Fruit fly (Drosophila melanogaster) whole organism, pupa: Measurements from ENCODE around the gene CG15019.

Experiments
- CG10348 ChIP-seq: fragments of 200-800 bp; sonication (Bioruptor generic); IDR thresholded peaks from 2 replicates; pipeline ENCODE4 v1.3.6; 2022; ENCODE audit warnings: missing biosample characterization, missing genetic modification characterization
- CG12605 ChIP-seq: fragments of 200-800 bp; sonication (Bioruptor generic); IDR thresholded peaks from 2 replicates; pipeline ENCODE4 v1.3.6; 2022; ENCODE audit warnings: missing biosample characterization, missing genetic modification characterization
- CG13204 ChIP-seq: fragments of 200-800 bp; sonication (Bioruptor generic); optimal IDR thresholded peaks from 2 replicates; lab custom pipeline; 2018; ENCODE audit warnings: missing biosample characterization, mild to moderate bottlenecking, missing genetic modification characterization, moderate library complexity
- CG14655 ChIP-seq: fragments of 200-800 bp; sonication (Bioruptor generic); optimal IDR thresholded peaks from 3 replicates; lab custom pipeline; 2017; ENCODE audit warnings: mild to moderate bottlenecking, missing biosample characterization, missing genetic modification reagents, missing genetic modification characterization
- CG15710 ChIP-seq: fragments of 200-800 bp; sonication (Bioruptor generic); optimal IDR thresholded peaks from 2 replicates; lab custom pipeline; 2018; ENCODE audit warnings: missing biosample characterization, mild to moderate bottlenecking, missing genetic modification characterization, moderate library complexity
- CG17806 ChIP-seq: fragments of 200-800 bp; sonication (Bioruptor generic); optimal IDR thresholded peaks from 2 replicates; lab custom pipeline; 2018; ENCODE audit warnings: missing biosample characterization, mild to moderate bottlenecking, missing genetic modification characterization, moderate library complexity
- CG32121 ChIP-seq: fragments of 200-800 bp; sonication (Bioruptor generic); IDR thresholded peaks from 2 replicates; pipeline ENCODE4 v1.3.6; 2022; ENCODE audit warnings: missing biosample characterization, missing genetic modification characterization
- CG34367 ChIP-seq: fragments of 200-800 bp; sonication (Bioruptor generic); optimal IDR thresholded peaks from 2 replicates; lab custom pipeline; 2018; ENCODE audit warnings: missing biosample characterization, mild to moderate bottlenecking, missing genetic modification characterization
- CG4496 ChIP-seq: fragments of 200-800 bp; sonication (Bioruptor generic); IDR thresholded peaks from 3 replicates; pipeline ENCODE4 v1.3.6; 2022; ENCODE audit warnings: missing biosample characterization, missing genetic modification characterization
- CG8159 ChIP-seq: fragments of 200-800 bp; sonication (Bioruptor generic); optimal IDR thresholded peaks from 3 replicates; lab custom pipeline; 2018; ENCODE audit warnings: missing biosample characterization, mild to moderate bottlenecking, missing genetic modification characterization, moderate library complexity
- CG8301 ChIP-seq: fragments of 200-800 bp; sonication (Bioruptor generic); optimal IDR thresholded peaks from 2 replicates; lab custom pipeline; 2018; ENCODE audit warnings: missing biosample characterization, mild to moderate bottlenecking, missing genetic modification characterization
- CG9948 ChIP-seq: fragments of 200-800 bp; sonication (Bioruptor generic); optimal IDR thresholded peaks from 2 replicates; lab custom pipeline; 2018; ENCODE audit warnings: missing biosample characterization, mild to moderate bottlenecking, missing genetic modification characterization, moderate library complexity
- D1 ChIP-seq: fragments of 200-800 bp; sonication (Bioruptor generic); optimal IDR thresholded peaks from 2 replicates; lab custom pipeline; 2018; ENCODE audit warnings: missing biosample characterization, mild to moderate bottlenecking, missing genetic modification characterization, moderate library complexity
- EcR ChIP-seq: fragments of 200-800 bp; sonication (Bioruptor generic); optimal IDR thresholded peaks from 3 replicates; lab custom pipeline; 2019; ENCODE audit warnings: missing biosample characterization, missing genetic modification characterization, mild to moderate bottlenecking, moderate library complexity, missing genetic modification reagents
- Ets98B ChIP-seq: fragments of 200-800 bp; sonication (Bioruptor generic); IDR thresholded peaks from 2 replicates; pipeline ENCODE4 v1.3.6; 2022; ENCODE audit warnings: missing biosample characterization, missing genetic modification characterization
- Pif1A ChIP-seq: fragments of 200-800 bp; sonication (Bioruptor generic); optimal IDR thresholded peaks from 3 replicates; lab custom pipeline; 2016; ENCODE audit warnings: missing biosample characterization, missing genetic modification characterization
- Pif1B ChIP-seq: fragments of 200-800 bp; sonication (Bioruptor generic); optimal IDR thresholded peaks from 3 replicates; lab custom pipeline; 2016; ENCODE audit warnings: missing biosample characterization, missing genetic modification characterization
- Snoo ChIP-seq: fragments of 200-800 bp; sonication (Bioruptor generic); optimal IDR thresholded peaks from 3 replicates; lab custom pipeline; 2017; ENCODE audit warnings: missing biosample characterization, mild to moderate bottlenecking, missing genetic modification characterization, inconsistent platforms
- fd96Ca ChIP-seq: fragments of 200-800 bp; sonication (Bioruptor generic); IDR thresholded peaks from 3 replicates; pipeline ENCODE4 v1.3.6; 2022; ENCODE audit warnings: missing biosample characterization, missing genetic modification characterization
- gl ChIP-seq: fragments of 200-800 bp; sonication (Bioruptor generic); optimal IDR thresholded peaks from 2 replicates; lab custom pipeline; 2018; ENCODE audit warnings: missing biosample characterization, mild to moderate bottlenecking, missing genetic modification characterization
- rn ChIP-seq: fragments of 200-800 bp; sonication (Bioruptor generic); IDR thresholded peaks from 2 replicates; pipeline ENCODE4 v1.3.6; 2022; ENCODE audit warnings: missing biosample characterization, missing genetic modification characterization

CG15019 gene

DNA sequence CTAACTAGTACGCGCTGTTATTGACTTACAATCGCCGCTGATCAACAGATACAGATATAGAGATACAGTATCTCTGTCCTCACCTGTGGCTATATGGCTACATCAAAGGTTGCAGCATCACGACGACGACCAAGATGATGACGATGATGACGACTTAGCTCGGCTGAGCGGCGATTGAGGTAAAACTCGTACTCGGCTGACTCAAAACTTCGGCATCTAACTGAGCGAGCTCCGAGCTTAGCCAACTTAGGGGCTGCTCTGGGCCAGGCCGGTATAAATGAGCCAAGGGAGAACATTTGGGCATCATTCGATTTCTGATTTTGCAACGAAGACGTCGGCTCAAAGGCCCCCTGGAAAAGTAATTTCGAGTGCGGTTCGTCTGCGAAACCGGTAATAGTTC is 30.6 kb upstream of the CG15019 start, which contains the start of gene CG15021:
Gene CG15021 (plus strand): TSS at position 301 of the 400 bp plus-strand sequence.
- no peak for TF ChIP-seq CG14655 (GFP tag; lab: Kevin White, UChicago)
- no peak for TF ChIP-seq rn (GFP tag; lab: Robert Waterston, UW)
- no peak for TF ChIP-seq CG32121 (GFP tag; lab: Robert Waterston, UW)
- no peak for TF ChIP-seq CG8301 (tag; lab: Kevin White, UChicago)
- TF ChIP-seq CG17806 (tag; lab: Kevin White, UChicago): no peak
- TF ChIP-seq fd96Ca (GFP tag; lab: Robert Waterston, UW): no peak
- TF ChIP-seq CG10348 (GFP tag; lab: Robert Waterston, UW): no peak
- TF ChIP-seq D1 (tag; lab: Kevin White, UChicago): no peak
- no peak for TF ChIP-seq CG8159 (tag; lab: Kevin White, UChicago)
- no peak for TF ChIP-seq CG34367 (tag; lab: Kevin White, UChicago)
- TF ChIP-seq Snoo (tag; lab: Kevin White, UChicago): no peak
- TF ChIP-seq Pif1A: no peak
- TF ChIP-seq CG15710: no peak
- TF ChIP-seq Pif1B (GFP tag; lab: Kevin White, UChicago): no peak
- no peak for TF ChIP-seq gl (tag; lab: Kevin White, UChicago)
- TF ChIP-seq CG9948 (tag; lab: Kevin White, UChicago): no peak
- no peak for TF ChIP-seq Ets98B (GFP tag; lab: Robert Waterston, UW)

DNA sequence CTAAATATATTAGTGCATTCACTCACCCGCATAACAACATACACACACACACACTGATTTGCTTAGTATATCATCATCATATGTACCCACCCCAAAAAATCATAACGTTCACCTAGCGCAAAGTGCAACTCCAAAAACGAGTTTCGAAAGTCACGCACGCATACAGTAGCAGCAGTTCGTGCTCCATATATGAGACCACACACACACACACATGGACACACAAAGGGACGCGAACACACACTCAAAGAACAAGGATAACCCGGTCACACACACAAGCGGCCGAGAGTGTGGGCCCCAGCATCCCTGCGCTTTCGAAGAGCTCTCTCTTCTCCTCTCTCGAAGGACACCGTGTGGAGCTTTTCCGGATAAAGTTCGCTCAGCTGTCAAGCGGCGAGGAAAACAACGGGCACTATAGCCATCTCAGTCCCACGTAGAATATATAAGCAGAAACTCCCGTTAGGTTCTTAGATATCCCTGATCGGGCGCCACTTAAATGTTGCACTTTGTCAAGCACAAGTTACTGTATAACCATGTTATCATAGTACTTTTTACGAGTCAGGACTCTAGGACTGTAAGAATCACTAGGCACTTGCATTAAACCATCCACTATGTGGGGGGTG is 25.4 kb upstream of the CG15019 start:
- no peak for TF ChIP-seq CG4496 (GFP tag; lab: Robert Waterston, UW)
- TF ChIP-seq CG8301 (tag; lab: Kevin White, UChicago): no peak
- TF ChIP-seq CG10348 (GFP tag; lab: Robert Waterston, UW): no peak
- TF ChIP-seq D1 (tag; lab: Kevin White, UChicago): no peak
- no peak for TF ChIP-seq CG8159 (tag; lab: Kevin White, UChicago)
- TF ChIP-seq CG13204 (GFP tag; lab: Kevin White, UChicago): no peak
- no peak for TF ChIP-seq Pif1B (GFP tag; lab: Kevin White, UChicago)
- TF ChIP-seq fd96Ca (GFP tag; lab: Robert Waterston, UW): no peak
- TF ChIP-seq Ets98B (GFP tag; lab: Robert Waterston, UW): no peak
- TF ChIP-seq CG17806 (tag; lab: Kevin White, UChicago): no peak
- no peak for TF ChIP-seq Snoo (tag; lab: Kevin White, UChicago)
- no peak for TF ChIP-seq CG9948 (tag; lab: Kevin White, UChicago)

DNA sequence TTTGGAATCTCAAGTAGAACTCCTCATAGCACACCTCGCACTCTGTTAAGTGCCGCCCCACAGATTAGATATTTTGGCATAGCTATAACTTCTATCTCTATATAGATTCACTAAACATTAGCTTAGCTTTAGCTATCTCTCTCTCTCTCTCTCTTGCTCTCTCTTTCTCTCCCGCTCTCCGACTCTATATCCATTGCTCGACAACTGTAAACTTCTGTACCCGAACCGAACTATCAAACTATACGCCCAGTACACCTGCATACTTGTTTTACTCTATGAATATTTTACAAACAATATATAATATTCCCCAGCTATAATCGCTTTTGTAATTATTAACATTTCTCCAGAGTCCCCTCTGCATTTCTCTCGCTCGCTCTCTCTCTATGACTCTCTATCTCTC is 24.5 kb upstream of the CG15019 start:
- TF ChIP-seq CG12605 (GFP tag; lab: Robert Waterston, UW): no peak

DNA sequence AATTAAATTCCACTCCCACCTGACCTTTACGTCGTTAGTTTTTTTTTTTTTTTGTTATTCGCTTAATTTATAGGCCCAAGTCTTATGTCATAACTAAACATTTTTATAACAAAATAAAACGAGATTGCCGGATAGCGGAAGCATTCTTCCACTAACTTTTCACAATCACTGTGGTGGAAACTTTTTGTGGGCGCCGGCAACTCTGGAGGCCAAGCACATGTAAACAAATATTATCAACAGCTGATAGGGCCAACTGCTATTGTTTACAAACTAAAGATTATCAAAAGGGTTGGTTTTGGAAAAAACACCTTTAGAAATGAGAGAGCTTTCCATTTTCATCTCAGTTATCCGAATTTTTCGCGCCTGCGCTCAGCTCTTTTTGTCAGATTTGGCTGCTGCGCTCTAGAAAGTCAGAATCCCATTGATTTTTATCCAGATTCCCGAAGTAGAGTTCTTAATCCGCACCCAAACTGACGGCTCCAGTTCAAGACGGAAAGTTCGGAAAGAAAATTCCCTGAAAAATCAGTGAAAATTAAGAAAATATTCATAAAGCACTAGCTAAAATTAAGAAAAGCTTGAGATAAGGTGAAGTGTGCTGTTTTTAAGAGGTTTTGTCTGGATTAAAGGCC is 23.2 kb upstream of the CG15019 start, which contains the start of gene nAChRbeta1:
Gene nAChRbeta1 (plus strand): TSS at position 432 of the 629 bp plus-strand sequence.
- TF ChIP-seq Snoo (tag; lab: Kevin White, UChicago): no peak
- no peak for TF ChIP-seq CG4496 (GFP tag; lab: Robert Waterston, UW)
- no peak for TF ChIP-seq CG8301 (tag; lab: Kevin White, UChicago)
- TF ChIP-seq rn (GFP tag; lab: Robert Waterston, UW): no peak
- no peak for TF ChIP-seq CG15710
- no peak for TF ChIP-seq EcR (GFP tag; lab: Kevin White, UChicago)
- no peak for TF ChIP-seq CG34367 (tag; lab: Kevin White, UChicago)
- TF ChIP-seq CG14655 (GFP tag; lab: Kevin White, UChicago): no peak
- TF ChIP-seq Ets98B (GFP tag; lab: Robert Waterston, UW): no peak
- TF ChIP-seq CG32121 (GFP tag; lab: Robert Waterston, UW): no peak
- no peak for TF ChIP-seq fd96Ca (GFP tag; lab: Robert Waterston, UW)
- TF ChIP-seq Pif1B (GFP tag; lab: Kevin White, UChicago): no peak
- TF ChIP-seq CG12605 (GFP tag; lab: Robert Waterston, UW): no peak
- TF ChIP-seq CG10348 (GFP tag; lab: Robert Waterston, UW): no peak
- TF ChIP-seq CG8159 (tag; lab: Kevin White, UChicago): no peak
- TF ChIP-seq CG13204 (GFP tag; lab: Kevin White, UChicago): no peak
- TF ChIP-seq, all 21 proteins: peak for 0

- no peak for TF ChIP-seq CG34367 (tag; lab: Kevin White, UChicago)
- no peak for TF ChIP-seq D1 (tag; lab: Kevin White, UChicago)
- no peak for TF ChIP-seq CG14655 (GFP tag; lab: Kevin White, UChicago)
- no peak for TF ChIP-seq rn (GFP tag; lab: Robert Waterston, UW)
- no peak for TF ChIP-seq Ets98B (GFP tag; lab: Robert Waterston, UW)
- no peak for TF ChIP-seq CG32121 (GFP tag; lab: Robert Waterston, UW)
- TF ChIP-seq CG4496 (GFP tag; lab: Robert Waterston, UW): no peak
- no peak for TF ChIP-seq CG10348 (GFP tag; lab: Robert Waterston, UW)
- TF ChIP-seq CG15710: no peak
- TF ChIP-seq CG12605 (GFP tag; lab: Robert Waterston, UW): no peak
- no peak for TF ChIP-seq CG8159 (tag; lab: Kevin White, UChicago)
- TF ChIP-seq CG9948 (tag; lab: Kevin White, UChicago): no peak
- TF ChIP-seq Pif1B (GFP tag; lab: Kevin White, UChicago): no peak
- TF ChIP-seq CG13204 (GFP tag; lab: Kevin White, UChicago): no peak
- no peak for TF ChIP-seq fd96Ca (GFP tag; lab: Robert Waterston, UW)
- no peak for TF ChIP-seq CG8301 (tag; lab: Kevin White, UChicago)
These were observed 20.7 kb upstream of the CG15019 start for dm6 chr3L:4426581-4426980.
